Fruit fly (Drosophila melanogaster) whole organism, embryonic: ENCODE data around the gene CG10702.
A peak's percentile ranks its signal among the peaks of the same experiment; 100 is the strongest.

Experiments
- Abd-B ChIP-seq: fragments of 200-800 bp; sonication (Bioruptor generic); optimal IDR thresholded peaks from 2 replicates; lab custom pipeline; 2018; ENCODE audit warnings: missing biosample characterization, mild to moderate bottlenecking, missing genetic modification characterization, moderate library complexity
- Ada2b ChIP-seq: fragments of 200-800 bp; sonication (Bioruptor generic); IDR thresholded peaks from 2 replicates; pipeline ENCODE4 v1.3.6; 2022; ENCODE audit warnings: missing biosample characterization, missing genetic modification characterization
- Aef1 ChIP-seq: fragments of 200-800 bp; sonication (Bioruptor generic); IDR thresholded peaks from 3 replicates; pipeline ENCODE4 v1.3.6; 2022; ENCODE audit warnings: missing biosample characterization, missing genetic modification characterization
- Blimp-1 ChIP-seq: fragments of 200-800 bp; sonication (Bioruptor generic); optimal IDR thresholded peaks from 3 replicates; lab custom pipeline; 2018; ENCODE audit warnings: missing biosample characterization, missing genetic modification characterization, mild to moderate bottlenecking, moderate library complexity, missing genetic modification reagents
- C15 ChIP-seq: fragments of 200-800 bp; sonication (Bioruptor generic); IDR thresholded peaks from 3 replicates; pipeline ENCODE4 v1.3.6; 2022; ENCODE audit warnings: missing biosample characterization, missing genetic modification characterization
- CG10209 ChIP-seq: fragments of 200-800 bp; sonication (Bioruptor generic); optimal IDR thresholded peaks from 3 replicates; lab custom pipeline; 2017; ENCODE audit warnings: missing biosample characterization, mild to moderate bottlenecking, missing genetic modification characterization, missing genetic modification reagents
- CG10321 ChIP-seq: fragments of 200-800 bp; sonication (Bioruptor generic); IDR thresholded peaks from 2 replicates; pipeline ENCODE4 v1.3.6; 2022; ENCODE audit warnings: missing biosample characterization, missing genetic modification characterization
- CG14965 ChIP-seq: fragments of 200-800 bp; sonication (Bioruptor generic); optimal IDR thresholded peaks from 2 replicates; lab custom pipeline; 2016; ENCODE audit warnings: missing biosample characterization, missing genetic modification characterization, borderline replicate concordance
- CG15479 ChIP-seq: fragments of 200-800 bp; sonication (Bioruptor generic); optimal IDR thresholded peaks from 3 replicates; lab custom pipeline; 2019; ENCODE audit warnings: missing biosample characterization, mild to moderate bottlenecking, missing genetic modification characterization, moderate library complexity
- CG17186 ChIP-seq: fragments of 200-800 bp; sonication (Bioruptor generic); optimal IDR thresholded peaks from 3 replicates; lab custom pipeline; 2017; ENCODE audit warnings: missing biosample characterization, missing genetic modification reagents, missing genetic modification characterization
- CG17385 ChIP-seq: fragments of 200-800 bp; sonication (Bioruptor generic); optimal IDR thresholded peaks from 3 replicates; lab custom pipeline; 2018; ENCODE audit warnings: missing biosample characterization, mild to moderate bottlenecking, missing genetic modification characterization
- CG17568 ChIP-seq: fragments of 200-800 bp; sonication (Bioruptor generic); optimal IDR thresholded peaks from 2 replicates; lab custom pipeline; 2018; ENCODE audit warnings: missing biosample characterization, mild to moderate bottlenecking, missing genetic modification characterization, moderate library complexity
- CG17829 ChIP-seq: fragments of 200-800 bp; optimal IDR thresholded peaks from 2 replicates; lab custom pipeline; 2019; ENCODE audit warnings: missing biosample characterization, mild to moderate bottlenecking, missing genetic modification characterization, moderate library complexity
- CG3065 ChIP-seq: fragments of 200-800 bp; sonication (Bioruptor generic); optimal IDR thresholded peaks from 2 replicates; lab custom pipeline; 2016; ENCODE audit warnings: missing biosample characterization, missing genetic modification characterization
- CG3163 ChIP-seq: fragments of 200-800 bp; sonication (Bioruptor generic); optimal IDR thresholded peaks from 3 replicates; lab custom pipeline; 2016; ENCODE audit warnings: missing biosample characterization, missing genetic modification characterization
- CG34376 ChIP-seq: fragments of 200-800 bp; sonication (Bioruptor generic); optimal IDR thresholded peaks from 2 replicates; lab custom pipeline; 2018; ENCODE audit warnings: missing biosample characterization, mild to moderate bottlenecking, missing genetic modification characterization
- CG6175 ChIP-seq: fragments of 200-800 bp; sonication (Bioruptor generic); IDR thresholded peaks from 3 replicates; pipeline ENCODE4 v1.3.6; 2022; ENCODE audit warnings: missing biosample characterization, missing genetic modification characterization
- CG8281 ChIP-seq: fragments of 200-800 bp; sonication (Bioruptor generic); optimal IDR thresholded peaks from 2 replicates; lab custom pipeline; 2018; ENCODE audit warnings: missing biosample characterization, mild to moderate bottlenecking, missing genetic modification characterization, moderate library complexity
- CG9932 ChIP-seq: fragments of 200-800 bp; sonication (Bioruptor generic); IDR thresholded peaks from 2 replicates; pipeline ENCODE4 v1.3.6; 2022; ENCODE audit warnings: missing biosample characterization, missing genetic modification characterization
- CrebB ChIP-seq: fragments of 200-800 bp; sonication (Bioruptor generic); optimal IDR thresholded peaks from 3 replicates; lab custom pipeline; 2018; ENCODE audit warnings: missing biosample characterization, mild to moderate bottlenecking, missing genetic modification characterization
- D ChIP-seq, 2 experiments: fragments of 200-800 bp in 1 of 2; fragments of >200 bp in 1 of 2; sonication (Bioruptor generic) in 1 of 2; optimal IDR thresholded peaks; 2 replicates in 1 of 2; 3 replicates in 1 of 2; lab custom pipeline; 2017; ENCODE audit warnings: mild to moderate bottlenecking in 1 of 2, missing biosample characterization in 1 of 2, missing genetic modification characterization in 1 of 2, missing genetic modification reagents in 1 of 2
- Doc2 ChIP-seq: fragments of 200-800 bp; sonication (Bioruptor generic); IDR thresholded peaks from 2 replicates; pipeline ENCODE4 v1.3.6; 2022; ENCODE audit warnings: missing biosample characterization, missing genetic modification characterization
- Dref ChIP-seq: fragments of 200-800 bp; sonication (Bioruptor generic); IDR thresholded peaks from 2 replicates; pipeline ENCODE4 v1.3.6; 2022; ENCODE audit warnings: missing biosample characterization, missing genetic modification characterization
- Hr3 ChIP-seq: fragments of 200-800 bp; sonication (Bioruptor generic); optimal IDR thresholded peaks from 3 replicates; lab custom pipeline; 2016; ENCODE audit warnings: missing biosample characterization, missing genetic modification characterization
- Kr ChIP-seq: fragments of 200-800 bp; sonication (Bioruptor generic); optimal IDR thresholded peaks from 2 replicates; lab custom pipeline; 2017; ENCODE audit warnings: missing biosample characterization, mild to moderate bottlenecking, missing genetic modification characterization
- MTF-1 ChIP-seq: fragments of 200-800 bp; sonication (Bioruptor generic); optimal IDR thresholded peaks from 2 replicates; lab custom pipeline; 2018; ENCODE audit warnings: missing biosample characterization, mild to moderate bottlenecking, missing genetic modification characterization, borderline replicate concordance
- Mad ChIP-seq: fragments of 200-800 bp; sonication (Bioruptor generic); optimal IDR thresholded peaks from 2 replicates; lab custom pipeline; 2016; ENCODE audit warnings: missing biosample characterization, missing genetic modification characterization
- Ravus ChIP-seq: fragments of 200-800 bp; sonication (Bioruptor generic); IDR thresholded peaks from 2 replicates; pipeline ENCODE4 v1.3.6; 2022; ENCODE audit warnings: missing biosample characterization, missing genetic modification characterization
- Rfx ChIP-seq: fragments of 200-800 bp; sonication (Bioruptor generic); IDR thresholded peaks from 2 replicates; pipeline ENCODE4 v1.3.6; 2022; ENCODE audit warnings: missing biosample characterization, missing genetic modification characterization
- Sin3A ChIP-seq: fragments of >200 bp; optimal IDR thresholded peaks from 2 replicates; lab custom pipeline; 2018
- Usf ChIP-seq: fragments of 200-800 bp; sonication (Bioruptor generic); optimal IDR thresholded peaks from 2 replicates; lab custom pipeline; 2017; ENCODE audit warnings: missing genotype, missing biosample characterization, missing genetic modification characterization
- Xbp1 ChIP-seq: fragments of 200-800 bp; sonication (Bioruptor generic); optimal IDR thresholded peaks from 3 replicates; lab custom pipeline; 2016; ENCODE audit warnings: missing biosample characterization, mild to moderate bottlenecking, missing genetic modification characterization
- YL-1 ChIP-seq: fragments of 200-800 bp; sonication (Bioruptor generic); optimal IDR thresholded peaks from 3 replicates; lab custom pipeline; 2017; ENCODE audit warnings: missing biosample characterization, mild to moderate bottlenecking, missing genetic modification characterization
- ab ChIP-seq: fragments of 200-800 bp; sonication (Bioruptor generic); optimal IDR thresholded peaks from 2 replicates; lab custom pipeline; 2016; ENCODE audit warnings: missing biosample characterization, missing genetic modification characterization
- br ChIP-seq: fragments of >200 bp; optimal IDR thresholded peaks from 2 replicates; lab custom pipeline; 2017
- ci ChIP-seq: fragments of 200-800 bp; sonication (Bioruptor generic); IDR thresholded peaks from 3 replicates; pipeline ENCODE4 v1.3.6; 2022; ENCODE audit warnings: missing biosample characterization, missing genetic modification characterization
- corto ChIP-seq: fragments of 200-800 bp; sonication (Bioruptor generic); optimal IDR thresholded peaks from 2 replicates; lab custom pipeline; 2016; ENCODE audit warnings: missing biosample characterization, mild to moderate bottlenecking, missing genetic modification characterization, moderate library complexity
- disco-r ChIP-seq: fragments of 200-800 bp; sonication (Bioruptor generic); optimal IDR thresholded peaks from 2 replicates; lab custom pipeline; 2016; ENCODE audit warnings: missing biosample characterization, missing genetic modification characterization
- dmrt99B ChIP-seq: fragments of 200-800 bp; sonication (Bioruptor generic); optimal IDR thresholded peaks from 2 replicates; lab custom pipeline; 2018; ENCODE audit warnings: missing biosample characterization, mild to moderate bottlenecking, missing genetic modification characterization, moderate library complexity
- fd96Cb ChIP-seq: fragments of 200-800 bp; sonication (Bioruptor generic); optimal IDR thresholded peaks from 2 replicates; lab custom pipeline; 2018; ENCODE audit warnings: missing biosample characterization, mild to moderate bottlenecking, missing genetic modification characterization, moderate library complexity
- ftz-f1 ChIP-seq: fragments of 200-800 bp; sonication (Bioruptor generic); optimal IDR thresholded peaks from 2 replicates; lab custom pipeline; 2016; ENCODE audit warnings: missing biosample characterization, missing genetic modification characterization
- gfzf ChIP-seq: fragments of 200-800 bp; sonication (Bioruptor generic); optimal IDR thresholded peaks from 2 replicates; lab custom pipeline; 2016; ENCODE audit warnings: missing biosample characterization, mild to moderate bottlenecking, missing genetic modification characterization, moderate library complexity
- insv ChIP-seq, 2 experiments: fragments of 200-800 bp; sonication (Bioruptor generic); optimal IDR thresholded peaks; 3 replicates each; lab custom pipeline; 2016 to 2018; ENCODE audit warnings: missing biosample characterization in 2 of 2, missing genetic modification characterization in 2 of 2
- ranshi ChIP-seq: fragments of 200-800 bp; sonication (Bioruptor generic); IDR thresholded peaks from 2 replicates; pipeline ENCODE4 v1.3.6; 2022; ENCODE audit warnings: missing biosample characterization, missing genetic modification characterization
- row ChIP-seq: fragments of 200-800 bp; sonication (Bioruptor generic); IDR thresholded peaks from 3 replicates; pipeline ENCODE4 v1.3.6; 2022; ENCODE audit warnings: missing biosample characterization, missing genetic modification characterization
- slbo ChIP-seq: fragments of 200-800 bp; sonication (Bioruptor generic); IDR thresholded peaks from 2 replicates; pipeline ENCODE4 v1.3.6; 2022; ENCODE audit warnings: missing biosample characterization, missing genetic modification characterization
- slou ChIP-seq: fragments of 200-800 bp; sonication (Bioruptor generic); optimal IDR thresholded peaks from 3 replicates; lab custom pipeline; 2016; ENCODE audit warnings: missing biosample characterization, missing genetic modification characterization
- ssp ChIP-seq: fragments of 200-800 bp; sonication (Bioruptor generic); IDR thresholded peaks from 2 replicates; pipeline ENCODE4 v1.3.6; 2022; ENCODE audit warnings: missing biosample characterization, missing genetic modification characterization
- tgo ChIP-seq: fragments of 200-800 bp; sonication (Bioruptor generic); IDR thresholded peaks from 3 replicates; pipeline ENCODE4 v1.3.6; 2022; ENCODE audit warnings: missing biosample characterization, missing genetic modification characterization
- tup ChIP-seq: fragments of 200-800 bp; sonication (Bioruptor generic); optimal IDR thresholded peaks from 2 replicates; lab custom pipeline; 2016; ENCODE audit warnings: missing biosample characterization, mild to moderate bottlenecking, missing genetic modification characterization, moderate library complexity
- zfh1 ChIP-seq: fragments of 200-800 bp; sonication (Bioruptor generic); IDR thresholded peaks from 3 replicates; pipeline ENCODE4 v1.3.6; 2022; ENCODE audit warnings: missing biosample characterization, missing genetic modification characterization

CG10702 gene

dm6 chr2L:19069548-19070145 is at the start of gene CG10702 (continued):
- no peak for TF ChIP-seq Blimp-1 (GFP tag; lab: Kevin White, UChicago)
- no peak; the same call in 2 of the 3 replicates for TF ChIP-seq ci (GFP tag; lab: Robert Waterston, UW)
- TF ChIP-seq Doc2 = no peak
- no peak for TF ChIP-seq YL-1
- no peak for TF ChIP-seq tup
- TF ChIP-seq CG17568 (GFP tag; lab: Kevin White, UChicago) = no peak
- TF ChIP-seq dmrt99B (tag; lab: Kevin White, UChicago) = no peak
- TF ChIP-seq slbo (GFP tag; lab: Robert Waterston, UW) = no peak
- no peak for TF ChIP-seq CG6175 (GFP tag; lab: Robert Waterston, UW)
- TF ChIP-seq CG3065 (GFP tag; lab: Kevin White, UChicago) = no peak
- no peak for TF ChIP-seq Ravus (GFP tag; lab: Robert Waterston, UW)
- TF ChIP-seq Hr3 (GFP tag; lab: Kevin White, UChicago) = no peak
- TF ChIP-seq Sin3A (lab: Kevin White, UChicago) = no peak
- TF ChIP-seq Aef1 (GFP tag; lab: Robert Waterston, UW) = no peak
- peak; percentile 62 for TF ChIP-seq Rfx (GFP tag; lab: Robert Waterston, UW)
- TF ChIP-seq MTF-1 (GFP tag; lab: Kevin White, UChicago) = no peak
- no peak for TF ChIP-seq CG17186
- no peak for TF ChIP-seq ftz-f1 (GFP tag; lab: Kevin White, UChicago)
- peak; percentile 34; the same call in 1 of the 3 replicates for TF ChIP-seq row (GFP tag; lab: Robert Waterston, UW)
- peak; percentile 28; the same call in 1 of the 2 replicates for TF ChIP-seq Ada2b (GFP tag; lab: Robert Waterston, UW)
- peak; percentile 5 for TF ChIP-seq Abd-B (GFP tag; lab: Kevin White, UChicago)
- peak; percentile 18; the same call in 1 of the 3 replicates for TF ChIP-seq tgo (GFP tag; lab: Robert Waterston, UW)
- no peak for TF ChIP-seq insv (GFP tag; optimal IDR thresholded peaks at IDR 0.05; lab: Kevin White, UChicago)
- TF ChIP-seq slou (GFP tag; lab: Kevin White, UChicago) = no peak
- no peak for TF ChIP-seq ab (GFP tag; lab: Kevin White, UChicago)
- TF ChIP-seq CG8281 (tag; lab: Kevin White, UChicago) = no peak
- TF ChIP-seq CG14965 (GFP tag; lab: Kevin White, UChicago) = no peak
- TF ChIP-seq ssp (GFP tag; lab: Robert Waterston, UW) = no peak
- no peak for TF ChIP-seq zfh1
- TF ChIP-seq CrebB (tag; lab: Kevin White, UChicago) = no peak
- TF ChIP-seq fd96Cb = no peak
- TF ChIP-seq Usf (GFP tag; lab: Kevin White, UChicago) = no peak
- TF ChIP-seq CG15479 (GFP tag; lab: Kevin White, UChicago) = no peak
- TF ChIP-seq Kr = no peak
- TF ChIP-seq CG10321 (GFP tag; lab: Robert Waterston, UW) = no peak
- TF ChIP-seq D (optimal IDR thresholded peaks at IDR 0.05; lab: Kevin White, UChicago) = no peak
- TF ChIP-seq D (GFP tag; optimal IDR thresholded peaks at IDR 0.05; lab: Kevin White, UChicago) = peak; percentile 14
- TF ChIP-seq CG3163 (GFP tag; lab: Kevin White, UChicago) = no peak
- 0 out of 2 replicates have a peak, but pooled peaks have one; percentile 13 for TF ChIP-seq CG9932 (GFP tag; lab: Robert Waterston, UW)
- TF ChIP-seq ranshi (GFP tag; lab: Robert Waterston, UW) = no peak
- TF ChIP-seq corto (GFP tag; lab: Kevin White, UChicago) = no peak
- no peak for TF ChIP-seq C15 (GFP tag; lab: Robert Waterston, UW)
- TF ChIP-seq CG34376 (GFP tag; lab: Kevin White, UChicago) = no peak
- TF ChIP-seq Mad (GFP tag; lab: Kevin White, UChicago) = no peak
- TF ChIP-seq gfzf = no peak
- no peak for TF ChIP-seq CG17385 (GFP tag; lab: Kevin White, UChicago)
- TF ChIP-seq Xbp1 (GFP tag; lab: Kevin White, UChicago) = no peak
- TF ChIP-seq Dref (GFP tag; lab: Robert Waterston, UW) = no peak
- TF ChIP-seq disco-r (GFP tag; lab: Kevin White, UChicago) = no peak
- TF ChIP-seq CG10209 (GFP tag; lab: Kevin White, UChicago) = no peak
- no peak for TF ChIP-seq br
- no peak for TF ChIP-seq CG17829
